Fruit fly (Drosophila melanogaster) whole organism, embryonic: ENCODE data around the gene Drsl1.

Experiments used
- B-H2 ChIP-seq: fragments of 200-800 bp; sonication (Bioruptor generic); optimal IDR thresholded peaks from 2 replicates; lab custom pipeline; 2018; ENCODE audit warnings: missing biosample characterization, mild to moderate bottlenecking, missing genetic modification characterization
- CG11560 ChIP-seq: fragments of 200-800 bp; sonication (Bioruptor generic); IDR thresholded peaks from 3 replicates; pipeline ENCODE4 v1.3.6; 2022; ENCODE audit warnings: missing biosample characterization, missing genetic modification characterization
- CG14441 ChIP-seq: fragments of 200-800 bp; sonication (Bioruptor generic); IDR thresholded peaks from 2 replicates; pipeline ENCODE4 v1.3.6; 2022; ENCODE audit warnings: missing biosample characterization, missing genetic modification characterization
- CG15601 ChIP-seq: fragments of 200-800 bp; sonication (Bioruptor generic); optimal IDR thresholded peaks from 3 replicates; lab custom pipeline; 2019; ENCODE audit warnings: missing biosample characterization, mild to moderate bottlenecking, missing genetic modification characterization, moderate library complexity
- CG17612 ChIP-seq: fragments of 200-800 bp; sonication (Bioruptor generic); IDR thresholded peaks from 2 replicates; pipeline ENCODE4 v1.3.6; 2022; ENCODE audit warnings: missing biosample characterization, missing genetic modification characterization
- CG18476 ChIP-seq: fragments of 200-800 bp; sonication (Bioruptor generic); optimal IDR thresholded peaks from 2 replicates; lab custom pipeline; 2016; ENCODE audit warnings: missing biosample characterization, mild to moderate bottlenecking, missing genetic modification characterization
- CG2712 ChIP-seq: fragments of 200-800 bp; optimal IDR thresholded peaks from 3 replicates; lab custom pipeline; 2019; ENCODE audit warnings: missing biosample characterization, mild to moderate bottlenecking, missing genetic modification characterization, moderate library complexity
- CG34376 ChIP-seq: fragments of 200-800 bp; sonication (Bioruptor generic); optimal IDR thresholded peaks from 2 replicates; lab custom pipeline; 2018; ENCODE audit warnings: missing biosample characterization, mild to moderate bottlenecking, missing genetic modification characterization
- CG43689 ChIP-seq: fragments of 200-800 bp; sonication (Bioruptor generic); IDR thresholded peaks from 2 replicates; pipeline ENCODE4 v1.3.6; 2022; ENCODE audit warnings: missing biosample characterization, missing genetic modification characterization
- CG4617 ChIP-seq: fragments of 200-800 bp; sonication (Bioruptor generic); optimal IDR thresholded peaks from 3 replicates; lab custom pipeline; 2016; ENCODE audit warnings: missing biosample characterization, missing genetic modification characterization, borderline replicate concordance
- CG6272 ChIP-seq: fragments of 200-800 bp; sonication (Bioruptor generic); IDR thresholded peaks from 2 replicates; pipeline ENCODE4 v1.3.6; 2022; ENCODE audit warnings: missing biosample characterization, missing genetic modification characterization
- CG7556 ChIP-seq: fragments of 200-800 bp; sonication (Bioruptor generic); optimal IDR thresholded peaks from 2 replicates; lab custom pipeline; 2017; ENCODE audit warnings: missing biosample characterization, mild to moderate bottlenecking, missing genetic modification characterization
- CG7745 ChIP-seq: fragments of 200-800 bp; sonication (Bioruptor generic); optimal IDR thresholded peaks from 2 replicates; lab custom pipeline; 2018; ENCODE audit warnings: missing biosample characterization, mild to moderate bottlenecking, missing genetic modification characterization, moderate library complexity
- CG8089 ChIP-seq: fragments of 200-800 bp; sonication (Bioruptor generic); optimal IDR thresholded peaks from 3 replicates; lab custom pipeline; 2016; ENCODE audit warnings: missing biosample characterization, missing genetic modification characterization
- CG8388 ChIP-seq: fragments of 200-800 bp; sonication (Bioruptor generic); optimal IDR thresholded peaks from 2 replicates; lab custom pipeline; 2019; ENCODE audit warnings: missing biosample characterization, mild to moderate bottlenecking, missing genetic modification characterization, moderate library complexity
- Chrac-16 ChIP-seq: fragments of 200-800 bp; sonication (Bioruptor generic); optimal IDR thresholded peaks from 3 replicates; lab custom pipeline; 2016; ENCODE audit warnings: missing biosample characterization, missing genetic modification characterization
- Dek ChIP-seq: fragments of 200-800 bp; sonication (Bioruptor generic); optimal IDR thresholded peaks from 3 replicates; lab custom pipeline; 2019; ENCODE audit warnings: missing biosample characterization, mild to moderate bottlenecking, missing genetic modification characterization, moderate library complexity
- Elba2 ChIP-seq: fragments of 200-800 bp; sonication (Bioruptor generic); optimal IDR thresholded peaks from 3 replicates; lab custom pipeline; 2016; ENCODE audit warnings: missing biosample characterization, missing genetic modification characterization
- Ets65A ChIP-seq: fragments of 200-800 bp; sonication (Bioruptor generic); peaks from one replicate; lab custom pipeline; 2016; ENCODE audit warnings: missing biosample characterization, missing genetic modification characterization
- GATAe ChIP-seq: fragments of 200-800 bp; sonication (Bioruptor generic); conservative IDR thresholded peaks from 2 replicates; pipeline ENCODE4 v1.3.6; 2022; ENCODE audit warnings: missing biosample characterization, missing genetic modification characterization
- HLH3B ChIP-seq: fragments of 200-800 bp; sonication (Bioruptor generic); IDR thresholded peaks from 2 replicates; pipeline ENCODE4 v1.3.6; 2022; ENCODE audit warnings: missing biosample characterization, missing genetic modification characterization
- Hr78 ChIP-seq, 2 experiments: fragments of 200-800 bp in 1 of 2; fragments of >200 bp in 1 of 2; sonication (Bioruptor generic) in 1 of 2; optimal IDR thresholded peaks; 2 replicates each; lab custom pipeline; 2017 to 2019; ENCODE audit warnings: missing biosample characterization in 2 of 2, missing genetic modification characterization in 2 of 2, mild to moderate bottlenecking in 1 of 2, moderate library complexity in 1 of 2
- Ptx1 ChIP-seq: fragments of 200-800 bp; sonication (Bioruptor generic); IDR thresholded peaks from 2 replicates; pipeline ENCODE4 v1.3.6; 2022; ENCODE audit warnings: missing biosample characterization, missing genetic modification characterization
- Sry-β ChIP-seq: fragments of 200-800 bp; sonication (Bioruptor generic); optimal IDR thresholded peaks from 2 replicates; lab custom pipeline; 2018; ENCODE audit warnings: missing biosample characterization, mild to moderate bottlenecking, missing genetic modification characterization, moderate library complexity
- Trl ChIP-seq, 3 experiments: fragments of >200 bp in 2 of 3; fragments of 200-800 bp in 1 of 3; sonication (Bioruptor generic) in 1 of 3; optimal IDR thresholded peaks; 2 replicates in 1 of 3; 3 replicates in 2 of 3; lab custom pipeline; 2016 to 2017; ENCODE audit warnings: missing biosample characterization in 1 of 3, missing genetic modification characterization in 1 of 3
- ara ChIP-seq: fragments of 200-800 bp; sonication (Bioruptor generic); IDR thresholded peaks from 2 replicates; pipeline ENCODE4 v1.3.6; 2022; ENCODE audit warnings: missing biosample characterization, missing genetic modification characterization
- crp ChIP-seq, 2 experiments: fragments of 200-800 bp; sonication (Bioruptor generic); optimal IDR thresholded peaks; 2 replicates in 1 of 2; 3 replicates in 1 of 2; lab custom pipeline; 2017; ENCODE audit warnings: missing biosample characterization in 2 of 2, missing genetic modification characterization in 2 of 2, mild to moderate bottlenecking in 1 of 2, moderate library complexity in 1 of 2
- exex ChIP-seq: fragments of 200-800 bp; sonication (Bioruptor generic); optimal IDR thresholded peaks from 4 replicates; lab custom pipeline; 2018; ENCODE audit warnings: missing biosample characterization, mild to moderate bottlenecking, missing genetic modification characterization, moderate library complexity
- gem ChIP-seq: fragments of 200-800 bp; sonication (Bioruptor generic); optimal IDR thresholded peaks from 2 replicates; lab custom pipeline; 2019; ENCODE audit warnings: missing biosample characterization, mild to moderate bottlenecking, missing genetic modification characterization, moderate library complexity
- grn ChIP-seq: fragments of 200-800 bp; sonication (Bioruptor generic); optimal IDR thresholded peaks from 3 replicates; lab custom pipeline; 2017; ENCODE audit warnings: missing biosample characterization, missing genetic modification characterization
- peb ChIP-seq: fragments of 200-800 bp; sonication (Bioruptor generic); IDR thresholded peaks from 2 replicates; pipeline ENCODE4 v1.3.6; 2022; ENCODE audit warnings: missing biosample characterization, missing genetic modification characterization
- pnt ChIP-seq: fragments of 200-800 bp; sonication (Bioruptor generic); optimal IDR thresholded peaks from 3 replicates; lab custom pipeline; 2016; ENCODE audit warnings: missing biosample characterization, missing genetic modification characterization
- pum ChIP-seq: fragments of 200-800 bp; sonication (Bioruptor generic); optimal IDR thresholded peaks from 2 replicates; lab custom pipeline; 2016; ENCODE audit warnings: missing biosample characterization, missing genetic modification characterization
- ranshi ChIP-seq: fragments of 200-800 bp; sonication (Bioruptor generic); IDR thresholded peaks from 2 replicates; pipeline ENCODE4 v1.3.6; 2022; ENCODE audit warnings: missing biosample characterization, missing genetic modification characterization
- run ChIP-seq: fragments of 200-800 bp; sonication (Bioruptor generic); optimal IDR thresholded peaks from 3 replicates; lab custom pipeline; 2018; ENCODE audit warnings: missing biosample characterization, mild to moderate bottlenecking, missing genetic modification characterization
- sens ChIP-seq: fragments of 200-800 bp; sonication (Bioruptor generic); peaks from one replicate; lab custom pipeline; 2016; ENCODE audit warnings: missing biosample characterization, missing genetic modification characterization
- slbo ChIP-seq: fragments of 200-800 bp; sonication (Bioruptor generic); IDR thresholded peaks from 2 replicates; pipeline ENCODE4 v1.3.6; 2022; ENCODE audit warnings: missing biosample characterization, missing genetic modification characterization
- tap ChIP-seq: fragments of 200-800 bp; optimal IDR thresholded peaks from 3 replicates; lab custom pipeline; 2019; ENCODE audit warnings: missing biosample characterization, mild to moderate bottlenecking, missing genetic modification characterization, moderate library complexity
- vvl ChIP-seq: fragments of 200-800 bp; sonication (Bioruptor generic); IDR thresholded peaks from 2 replicates; pipeline ENCODE4 v1.3.6; 2022; ENCODE audit warnings: missing biosample characterization, missing genetic modification characterization
- wdn ChIP-seq: fragments of 200-800 bp; sonication (Bioruptor generic); IDR thresholded peaks from 2 replicates; pipeline ENCODE4 v1.3.6; 2022; ENCODE audit warnings: missing biosample characterization, missing genetic modification characterization
- zen ChIP-seq: fragments of 200-800 bp; sonication (Bioruptor generic); optimal IDR thresholded peaks from 3 replicates; lab custom pipeline; 2018; ENCODE audit warnings: missing biosample characterization, mild to moderate bottlenecking, missing genetic modification characterization, moderate library complexity

Gene Drsl1

dm6 chr3L:3319223-3319643 lies 16.4 kb downstream of the Drsl1 start, which contains the start of the genes PIG-C, CG12016 and Dpm2 (continued):
- TF ChIP-seq GATAe: no peak
- TF ChIP-seq Elba2 (GFP tag; lab: Kevin White, UChicago): peak; percentile 58
- TF ChIP-seq, all 482 proteins: peak for 309

- TF ChIP-seq Trl (optimal IDR thresholded peaks at IDR 0.05; lab: Kevin White, UChicago): no peak
- no peak for TF ChIP-seq Trl (GFP tag; optimal IDR thresholded peaks at IDR 0.05; lab: Kevin White, UChicago)
- no peak for TF ChIP-seq CG6272
- no peak for TF ChIP-seq tap (tag; lab: Kevin White, UChicago)
- no peak for TF ChIP-seq CG11560 (tag; lab: Robert Waterston, UW)
- no peak for TF ChIP-seq CG34376 (GFP tag; lab: Kevin White, UChicago)
- TF ChIP-seq zen (tag; lab: Kevin White, UChicago): peak; percentile 23
- 0 out of 2 replicates have a peak, but pooled peaks have one; percentile 33 for TF ChIP-seq ara (GFP tag; lab: Robert Waterston, UW)
- no peak for TF ChIP-seq GATAe
- no peak for TF ChIP-seq CG17612 (GFP tag; lab: Robert Waterston, UW)
- TF ChIP-seq CG14441 (GFP tag; lab: Robert Waterston, UW): no peak
- no peak for TF ChIP-seq Ptx1 (GFP tag; lab: Robert Waterston, UW)
- TF ChIP-seq peb (GFP tag; lab: Robert Waterston, UW): no peak
- TF ChIP-seq exex (tag; lab: Kevin White, UChicago): peak; percentile 38
- TF ChIP-seq HLH3B: no peak
- no peak for TF ChIP-seq CG2712 (tag; lab: Kevin White, UChicago)
- TF ChIP-seq CG18476: no peak
- TF ChIP-seq slbo (GFP tag; lab: Robert Waterston, UW): no peak
- TF ChIP-seq Dek (tag; lab: Kevin White, UChicago): no peak
- TF ChIP-seq Chrac-16 (GFP tag; lab: Kevin White, UChicago): no peak
- TF ChIP-seq grn (GFP tag; lab: Kevin White, UChicago): peak; percentile 49
- TF ChIP-seq CG8388: peak; percentile 98
- TF ChIP-seq CG15601 (tag; lab: Kevin White, UChicago): no peak
Observed at dm6 chr3L:3316441-3316840, 19.1 kb downstream of the Drsl1 start, which contains the start of gene Drsl5. Gene Drsl5 (plus strand): TSS chr3L:3316781.

dm6 chr3L:3315288-3315687 lies 20.3 kb downstream of the Drsl1 start, which contains the start of gene Drsl4:
Gene Drsl4 (plus strand): TSS chr3L:3315620.
- TF ChIP-seq run (tag; lab: Kevin White, UChicago) (no peak), vvl (GFP tag; lab: Robert Waterston, UW) (peak; percentile 82; the same call in 1 of the 2 replicates), Sry-β (GFP tag; lab: Kevin White, UChicago) (peak; percentile 37), CG43689 (no peak), ranshi (GFP tag; lab: Robert Waterston, UW) (no peak), CG4617 (GFP tag; lab: Kevin White, UChicago) (no peak), sens (peak; percentile 0), CG7745 (no peak)

- TF ChIP-seq pum: no peak
- 0 out of 2 replicates have a peak, but pooled peaks have one; percentile 10 for TF ChIP-seq wdn (GFP tag; lab: Robert Waterston, UW)
- no peak for TF ChIP-seq Ptx1 (GFP tag; lab: Robert Waterston, UW)
Observed at dm6 chr3L:3314696-3315095, 20.9 kb downstream of the Drsl1 start, which contains the start of gene Drsl3. Gene Drsl3 (plus strand): TSS chr3L:3314996.

dm6 chr3L:3314049-3314448 lies 21.5 kb downstream of the Drsl1 start, which contains the start of gene Drsl2:
Gene Drsl2 (plus strand): TSS chr3L:3314349.
- TF ChIP-seq gem (no peak), Ets65A (GFP tag; lab: Kevin White, UChicago) (peak; percentile 4), crp (GFP tag; optimal IDR thresholded peaks at IDR 0.05; lab: Kevin White, UChicago) (no peak), CG7556 (GFP tag; lab: Kevin White, UChicago) (no peak), B-H2 (no peak), pnt (no peak), CG8089 (GFP tag; lab: Kevin White, UChicago) (no peak), Hr78 (GFP tag; optimal IDR thresholded peaks at IDR 0.05; lab: Kevin White, UChicago) (no peak)
